Worm (Caenorhabditis elegans): Measurements from ENCODE around the gene Y57G7A.5.

DNA sequence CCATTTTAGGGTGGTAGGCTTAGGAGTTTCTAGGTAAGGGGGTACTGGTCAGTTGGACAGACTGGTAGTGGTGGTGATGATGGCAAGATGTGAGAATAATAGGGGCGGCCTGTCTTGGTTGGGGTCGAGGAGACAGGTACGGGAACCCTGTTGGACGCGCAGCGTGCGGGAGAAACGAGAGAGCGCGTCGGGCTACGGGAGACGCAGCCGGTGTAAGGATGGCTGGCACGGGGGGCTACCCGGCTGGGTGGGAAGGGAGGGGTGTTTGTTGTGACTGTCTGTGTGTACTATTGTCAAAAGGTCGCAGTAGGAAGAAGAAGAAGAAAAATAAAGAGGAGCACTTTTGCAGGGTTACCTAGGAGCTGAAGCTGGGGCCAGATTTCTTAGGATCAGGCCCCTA lies 38.9 kb downstream of the Y57G7A.5 start:
- TF ChIP-seq madf-3 (GFP tag; IDR thresholded peaks at IDR 0.05) (no peak), tlf-1 (GFP tag; optimal IDR thresholded peaks at IDR 0.05) (no peak), snpc-4 (GFP tag; optimal IDR thresholded peaks at IDR 0.05) (no peak), snpc-4 (tag; optimal IDR thresholded peaks at IDR 0.05) (no peak), unc-62 (GFP tag; optimal IDR thresholded peaks at IDR 0.05) (no peak)

Measured in whole organism, young adult.